Fruit fly (Drosophila melanogaster): ENCODE measurements around the gene RpS20.

dm6 chr3R:20859845-20860244 lies 37.9 kb downstream of the RpS20 start, which contains the start of gene Ir93a:
- TF ChIP-seq CG5204 (GFP tag; optimal IDR thresholded peaks at IDR 0.05), result no peak
- no peak for TF ChIP-seq kay (GFP tag; ENCODE audit: borderline replicate concordance)
- TF ChIP-seq toe (GFP tag; optimal IDR thresholded peaks at IDR 0.05), result no peak
- TF ChIP-seq cic (GFP tag; optimal IDR thresholded peaks at IDR 0.05), result no peak
